Worm (Caenorhabditis elegans) whole organism, L3 larva: ENCODE measurements around the gene nipi-3.
A peak's percentile ranks its signal among the peaks of the same experiment; 100 is the strongest.

ENCODE experiments used
- R02D3.7 ChIP-seq: fragments of 150-350 bp; optimal IDR thresholded peaks from 2 replicates; lab custom pipeline; 2014; ENCODE audit warnings: missing biosample characterization, missing genetic modification characterization
- ZK546.5 ChIP-seq: sonication (generic microtip); optimal IDR thresholded peaks from 2 replicates; lab custom pipeline; 2017; ENCODE audit warnings: missing biosample characterization, missing genetic modification characterization
- aly-2 ChIP-seq: fragments of 150-350 bp; optimal IDR thresholded peaks from 2 replicates; lab custom pipeline; 2014; ENCODE audit warnings: missing biosample characterization, missing genetic modification characterization
- ama-1 ChIP-seq: fragments of 150-350 bp; optimal IDR thresholded peaks from 2 replicates; lab custom pipeline; 2018
- ceh-16 ChIP-seq: sonication (generic microtip); optimal IDR thresholded peaks from 2 replicates; lab custom pipeline; 2017; ENCODE audit warnings: missing biosample characterization, missing genetic modification characterization
- ceh-28 ChIP-seq: fragments of 150-350 bp; optimal IDR thresholded peaks from 2 replicates; lab custom pipeline; 2014; ENCODE audit warnings: missing biosample characterization, missing genetic modification reagents, missing genetic modification characterization
- ceh-82 ChIP-seq: fragments of 150-350 bp; optimal IDR thresholded peaks from 2 replicates; lab custom pipeline; 2014; ENCODE audit warnings: missing biosample characterization, missing genetic modification characterization
- ceh-9 ChIP-seq: sonication (generic microtip); optimal IDR thresholded peaks from 2 replicates; lab custom pipeline; 2018; ENCODE audit warnings: missing biosample characterization, missing genetic modification characterization
- daf-12 ChIP-seq: fragments of 150-350 bp; optimal IDR thresholded peaks from 2 replicates; lab custom pipeline; 2014; ENCODE audit warnings: missing biosample characterization, missing genetic modification reagents, missing genetic modification characterization
- egl-27 ChIP-seq: sonication (generic microtip); optimal IDR thresholded peaks from 4 replicates; lab custom pipeline; 2017; ENCODE audit warnings: missing biosample characterization, missing genetic modification reagents, missing genetic modification characterization
- elt-1 ChIP-seq: fragments of 150-350 bp; optimal IDR thresholded peaks from 2 replicates; lab custom pipeline; 2014; ENCODE audit warnings: missing biosample characterization, missing genetic modification characterization
- elt-2 ChIP-seq: sonication (generic microtip); optimal IDR thresholded peaks from 2 replicates; lab custom pipeline; 2016; ENCODE audit warnings: missing genetic modification reagents, mild to moderate bottlenecking, missing genetic modification characterization, missing compliant biosample characterization
- elt-3 ChIP-seq, 3 experiments: fragments of 150-350 bp in 1 of 3; sonication (generic microtip) in 2 of 3; optimal IDR thresholded peaks; 2 replicates in 2 of 3; 4 replicates in 1 of 3; lab custom pipeline; 2014 to 2017; ENCODE audit warnings: missing biosample characterization in 3 of 3, missing genetic modification characterization in 3 of 3
- eor-1 ChIP-seq, 2 experiments: fragments of 150-350 bp; optimal IDR thresholded peaks; 2 replicates each; lab custom pipeline; 2014 to 2018; ENCODE audit warnings: missing biosample characterization in 2 of 2, missing genetic modification characterization in 2 of 2
- fkh-10 ChIP-seq: sonication (generic microtip); optimal IDR thresholded peaks from 2 replicates; lab custom pipeline; 2017; ENCODE audit warnings: missing biosample characterization, missing genetic modification reagents, missing genetic modification characterization
- fkh-2 ChIP-seq: fragments of 150-350 bp; optimal IDR thresholded peaks from 2 replicates; lab custom pipeline; 2014; ENCODE audit warnings: missing biosample characterization, missing genetic modification reagents, missing genetic modification characterization
- fos-1 ChIP-seq: fragments of 150-350 bp; optimal IDR thresholded peaks from 2 replicates; lab custom pipeline; 2014; ENCODE audit warnings: missing biosample characterization, missing genetic modification characterization
- hmg-11 ChIP-seq: sonication (generic microtip); optimal IDR thresholded peaks from 2 replicates; lab custom pipeline; 2016; ENCODE audit warnings: missing genetic modification characterization, missing compliant biosample characterization
- jun-1 ChIP-seq: fragments of 150-350 bp; optimal IDR thresholded peaks from 2 replicates; lab custom pipeline; 2014; ENCODE audit warnings: missing biosample characterization, missing genetic modification reagents, missing genetic modification characterization
- lin-15B ChIP-seq: fragments of 150-350 bp; optimal IDR thresholded peaks from 2 replicates; lab custom pipeline; 2014; ENCODE audit warnings: missing biosample characterization, missing genetic modification characterization
- lin-39 ChIP-seq: fragments of 150-350 bp; optimal IDR thresholded peaks from 2 replicates; lab custom pipeline; 2018; ENCODE audit warnings: missing biosample characterization, missing genetic modification reagents, missing genetic modification characterization
- mdl-1 ChIP-seq: fragments of 150-350 bp; optimal IDR thresholded peaks from 2 replicates; lab custom pipeline; 2014; ENCODE audit warnings: missing biosample characterization, missing genetic modification characterization
- mml-1 ChIP-seq: fragments of 150-350 bp; sonication (generic microtip); optimal IDR thresholded peaks from 3 replicates; lab custom pipeline; 2014; ENCODE audit warnings: missing biosample characterization, missing genetic modification characterization
- nfya-1 ChIP-seq: sonication (generic microtip); optimal IDR thresholded peaks from 2 replicates; lab custom pipeline; 2017; ENCODE audit warnings: missing genetic modification characterization, mild to moderate bottlenecking, missing compliant biosample characterization, antibody characterized with exemption, moderate library complexity; ENCODE audit not compliant: insufficient read depth
- nhr-11 ChIP-seq: fragments of 150-350 bp; optimal IDR thresholded peaks from 2 replicates; lab custom pipeline; 2014; ENCODE audit warnings: missing biosample characterization, missing genetic modification characterization
- nhr-12 ChIP-seq: fragments of 150-350 bp; optimal IDR thresholded peaks from 2 replicates; lab custom pipeline; 2014; ENCODE audit warnings: missing biosample characterization, missing genetic modification characterization
- nhr-23 ChIP-seq: fragments of 150-350 bp; optimal IDR thresholded peaks from 2 replicates; lab custom pipeline; 2014; ENCODE audit warnings: missing biosample characterization, missing genetic modification reagents, missing genetic modification characterization
- nhr-237 ChIP-seq: fragments of 150-350 bp; optimal IDR thresholded peaks from 2 replicates; lab custom pipeline; 2014; ENCODE audit warnings: missing biosample characterization, missing genetic modification characterization
- nhr-25 ChIP-seq: sonication (generic microtip); optimal IDR thresholded peaks from 2 replicates; lab custom pipeline; 2017; ENCODE audit warnings: missing biosample characterization, missing genetic modification characterization
- nhr-28 ChIP-seq: fragments of 150-350 bp; optimal IDR thresholded peaks from 2 replicates; lab custom pipeline; 2014; ENCODE audit warnings: missing biosample characterization, missing genetic modification characterization
- nhr-43 ChIP-seq: sonication (generic microtip); optimal IDR thresholded peaks from 2 replicates; lab custom pipeline; 2016; ENCODE audit warnings: mild to moderate bottlenecking, missing genetic modification characterization, missing compliant biosample characterization; ENCODE audit not compliant: poor library complexity, severe bottlenecking
- nhr-67 ChIP-seq: fragments of 150-350 bp; optimal IDR thresholded peaks from 2 replicates; lab custom pipeline; 2014; ENCODE audit warnings: missing biosample characterization, missing genetic modification characterization
- nhr-76 ChIP-seq: fragments of 150-350 bp; sonication (generic microtip); optimal IDR thresholded peaks from 5 replicates; lab custom pipeline; 2014; ENCODE audit warnings: missing biosample characterization, missing genetic modification characterization
- nhr-77 ChIP-seq: fragments of 150-350 bp; optimal IDR thresholded peaks from 2 replicates; lab custom pipeline; 2014; ENCODE audit warnings: missing biosample characterization, missing genetic modification characterization
- pha-4 ChIP-seq: fragments of 150-350 bp; optimal IDR thresholded peaks from 2 replicates; lab custom pipeline; 2014; ENCODE audit warnings: missing biosample characterization, missing genetic modification reagents, missing genetic modification characterization
- pqm-1 ChIP-seq: fragments of 150-350 bp; optimal IDR thresholded peaks from 2 replicates; lab custom pipeline; 2017; ENCODE audit warnings: missing biosample characterization, missing genetic modification characterization, inconsistent platforms
- sea-2 ChIP-seq: fragments of 150-350 bp; sonication (generic microtip); optimal IDR thresholded peaks from 4 replicates; lab custom pipeline; 2014; ENCODE audit warnings: missing biosample characterization, missing genetic modification reagents, missing genetic modification characterization
- skn-1 ChIP-seq: fragments of 150-350 bp; optimal IDR thresholded peaks from 2 replicates; lab custom pipeline; 2014; ENCODE audit warnings: missing biosample characterization, missing genetic modification characterization
- snpc-4 ChIP-seq: fragments of 150-350 bp; optimal IDR thresholded peaks from 2 replicates; lab custom pipeline; 2014; ENCODE audit warnings: missing biosample characterization, missing genetic modification characterization
- tbx-2 ChIP-seq: sonication (generic microtip); optimal IDR thresholded peaks from 2 replicates; lab custom pipeline; 2016; ENCODE audit warnings: mild to moderate bottlenecking, missing genetic modification characterization, missing compliant biosample characterization
- unc-39 ChIP-seq: sonication (generic microtip); optimal IDR thresholded peaks from 4 replicates; lab custom pipeline; 2017; ENCODE audit warnings: missing biosample characterization, missing genetic modification characterization
- unc-62 ChIP-seq: fragments of 150-350 bp; sonication (generic microtip); optimal IDR thresholded peaks from 4 replicates; lab custom pipeline; 2014; ENCODE audit warnings: missing biosample characterization, missing genetic modification reagents, missing genetic modification characterization
- zag-1 ChIP-seq: fragments of 150-350 bp; optimal IDR thresholded peaks from 2 replicates; lab custom pipeline; 2014; ENCODE audit warnings: missing biosample characterization, missing genetic modification characterization
- ztf-11 ChIP-seq: fragments of 150-350 bp; optimal IDR thresholded peaks from 2 replicates; lab custom pipeline; 2014; ENCODE audit warnings: missing biosample characterization, missing genetic modification characterization

nipi-3 gene

ce11 chrX:15628945-15629344, 21.2 kb downstream of the nipi-3 start:
- TF ChIP-seq fos-1 (tag; lab: Kevin White, UChicago) (no peak), sea-2 (GFP tag; lab: Kevin White, UChicago) (no peak), nhr-43 (tag; lab: Kevin White, UChicago) (no peak)

ce11 chrX:15629615-15630014, 21.8 kb downstream of the nipi-3 start:
- TF ChIP-seq lin-39 (tag; lab: Kevin White, UChicago), result no peak
- no peak for TF ChIP-seq pha-4
- no peak for TF ChIP-seq elt-3 (tag; optimal IDR thresholded peaks at IDR 0.05; lab: Kevin White, UChicago)
- no peak for TF ChIP-seq nhr-237 (tag; lab: Kevin White, UChicago)
- no peak for TF ChIP-seq nhr-77 (tag; lab: Kevin White, UChicago)
- no peak for TF ChIP-seq lin-15B (tag; lab: Kevin White, UChicago)
- TF ChIP-seq elt-2 (tag; lab: Kevin White, UChicago), result peak; percentile 60
- no peak for TF ChIP-seq nhr-28 (tag; lab: Kevin White, UChicago)
- peak; percentile 16 for TF ChIP-seq pqm-1 (tag; lab: Kevin White, UChicago)
- TF ChIP-seq nfya-1 (tag; lab: Kevin White, UChicago), result peak; percentile 18
- TF ChIP-seq mml-1 (tag; lab: Kevin White, UChicago), result no peak
- TF ChIP-seq ceh-9, result no peak
- TF ChIP-seq ceh-28 (tag; lab: Kevin White, UChicago), result no peak
- no peak for TF ChIP-seq R02D3.7 (tag; lab: Kevin White, UChicago)
- TF ChIP-seq zag-1, result no peak
- no peak for TF ChIP-seq daf-12
- TF ChIP-seq unc-62 (GFP tag; lab: Kevin White, UChicago), result no peak
- TF ChIP-seq hmg-11 (tag; lab: Kevin White, UChicago), result no peak
- no peak for TF ChIP-seq jun-1 (tag; lab: Kevin White, UChicago)
- TF ChIP-seq egl-27, result no peak

DNA sequence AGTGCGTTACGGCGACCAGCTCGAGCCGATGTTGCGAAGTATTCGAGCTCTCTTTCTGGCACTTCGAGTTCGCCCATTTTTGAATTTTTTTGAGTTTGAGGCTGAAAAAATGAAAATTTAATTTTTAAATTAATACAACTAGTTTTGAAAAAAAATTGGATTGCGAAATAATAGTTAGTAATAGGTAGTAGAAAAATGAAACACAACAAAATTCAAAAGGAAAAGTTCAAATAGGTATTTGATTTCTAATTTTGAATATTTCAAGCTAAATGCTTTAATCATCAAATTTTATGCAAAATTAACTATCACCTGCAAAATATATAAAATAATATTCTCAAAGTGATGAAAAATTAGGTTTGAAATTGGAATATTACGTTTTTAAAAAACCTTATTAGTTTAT, 22.6 kb downstream of the nipi-3 start, which contains the start of gene K09E9.4:
Gene K09E9.4 (minus strand): TSS at position 101 of the 400 bp plus-strand sequence.
- no peak for TF ChIP-seq nhr-43 (tag; lab: Kevin White, UChicago)
- peak in 1 of 2 experiments; percentile 42 for TF ChIP-seq eor-1 (tag; optimal IDR thresholded peaks at IDR 0.05; lab: Kevin White, UChicago)
- TF ChIP-seq, all 47 proteins: peak for 1

DNA sequence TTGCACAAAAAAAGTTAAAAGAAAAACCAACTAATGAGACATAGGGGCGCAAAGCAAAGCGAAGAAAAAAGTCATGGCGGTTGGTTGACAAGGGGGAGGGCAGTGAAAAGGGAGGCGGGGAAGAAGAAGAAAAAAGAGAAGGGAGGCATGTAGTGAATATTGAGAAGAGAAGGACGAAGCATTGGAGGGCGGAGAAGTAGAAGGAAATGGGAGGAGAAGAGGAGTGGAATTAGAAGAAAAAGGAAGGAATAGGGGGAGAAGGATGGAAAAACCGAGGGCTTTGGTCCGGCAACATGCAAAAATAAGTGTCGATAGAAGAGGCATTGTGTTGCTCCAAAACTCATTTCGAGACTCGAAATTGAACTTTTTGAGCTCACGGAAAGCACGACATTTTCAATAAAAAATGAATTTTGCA, 23.0 kb downstream of the nipi-3 start:
- TF ChIP-seq nhr-76 (tag; lab: Kevin White, UChicago) (no peak), nhr-28 (tag; lab: Kevin White, UChicago) (no peak), hmg-11 (tag; lab: Kevin White, UChicago) (peak; percentile 75), nhr-77 (tag; lab: Kevin White, UChicago) (no peak), unc-39 (tag; lab: Kevin White, UChicago) (no peak), skn-1 (tag; lab: Kevin White, UChicago) (no peak), elt-2 (tag; lab: Kevin White, UChicago) (no peak), fkh-10 (peak; percentile 33), mdl-1 (tag; lab: Kevin White, UChicago) (no peak), mml-1 (tag; lab: Kevin White, UChicago) (no peak), fos-1 (tag; lab: Kevin White, UChicago) (no peak), aly-2 (tag; lab: Kevin White, UChicago) (no peak), ceh-9 (no peak), nhr-11 (no peak), sea-2 (GFP tag; lab: Kevin White, UChicago) (no peak), unc-62 (GFP tag; lab: Kevin White, UChicago) (no peak), R02D3.7 (tag; lab: Kevin White, UChicago) (no peak), zag-1 (no peak), eor-1 (tag; optimal IDR thresholded peaks at IDR 0.05; lab: Kevin White, UChicago) (no peak), nhr-43 (tag; lab: Kevin White, UChicago) (no peak), ZK546.5 (tag; lab: Kevin White, UChicago) (no peak), daf-12 (no peak), elt-3 (tag; optimal IDR thresholded peaks at IDR 0.05; lab: Kevin White, UChicago) (no peak), lin-15B (tag; lab: Kevin White, UChicago) (no peak), pha-4 (no peak), nhr-12 (tag; lab: Kevin White, UChicago) (no peak), ama-1 (peak; percentile 7), ztf-11 (no peak), ceh-28 (tag; lab: Kevin White, UChicago) (no peak), nfya-1 (tag; lab: Kevin White, UChicago) (peak; percentile 70), fkh-2 (tag; lab: Kevin White, UChicago) (no peak), nhr-67 (tag; lab: Kevin White, UChicago) (no peak), tbx-2 (tag; lab: Kevin White, UChicago) (no peak), nhr-25 (tag; lab: Kevin White, UChicago) (peak; percentile 37), lin-39 (tag; lab: Kevin White, UChicago) (peak; percentile 85), ceh-16 (tag; lab: Kevin White, UChicago) (no peak), nhr-237 (tag; lab: Kevin White, UChicago) (no peak), elt-1 (tag; lab: Kevin White, UChicago) (no peak), ceh-82 (tag; lab: Kevin White, UChicago) (no peak), jun-1 (tag; lab: Kevin White, UChicago) (no peak), nhr-23 (peak; percentile 31), snpc-4 (tag; lab: Kevin White, UChicago) (peak; percentile 56)
